Fruit fly (Drosophila melanogaster): ENCODE data around the gene CG17186.
A peak's percentile ranks its signal among the peaks of the same experiment; 100 is the strongest.

CG17186 gene

DNA sequence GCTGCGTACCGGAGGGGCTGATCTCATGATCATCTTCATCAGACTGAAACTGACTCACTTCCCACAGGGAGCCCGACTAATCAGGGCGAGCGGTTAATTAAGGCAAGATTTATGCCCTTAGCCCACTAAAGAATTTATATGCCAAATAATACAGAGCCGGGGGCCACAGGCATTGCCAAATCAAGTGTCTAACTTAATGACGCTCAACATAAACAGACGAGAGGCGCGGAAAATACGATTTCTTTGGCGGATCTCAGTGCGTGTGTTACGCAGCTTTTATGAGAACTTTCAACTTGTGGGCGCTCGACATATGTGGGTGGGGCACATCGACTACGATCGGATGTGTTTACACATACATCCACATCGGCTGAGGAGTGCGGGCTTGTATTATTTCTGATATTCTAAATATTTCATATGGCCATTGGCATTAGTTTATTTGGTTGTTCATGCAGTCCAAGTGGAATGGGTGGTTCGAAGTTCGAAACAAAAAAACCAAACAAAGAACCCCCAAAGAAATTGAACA is 50.4 kb downstream of the CG17186 start (continued):
- TF ChIP-seq usp (GFP tag; optimal IDR thresholded peaks at IDR 0.05) (no peak), Ets97D (GFP tag; optimal IDR thresholded peaks at IDR 0.05) (no peak), CG18599 (GFP tag; optimal IDR thresholded peaks at IDR 0.05) (peak; percentile 19), Jarid2 (GFP tag; optimal IDR thresholded peaks at IDR 0.05) (no peak), bab2 (GFP tag; optimal IDR thresholded peaks at IDR 0.05) (no peak), CG12942 (GFP tag; optimal IDR thresholded peaks at IDR 0.05) (no peak), CG11398 (GFP tag; optimal IDR thresholded peaks at IDR 0.05) (no peak), CG3407 (GFP tag; optimal IDR thresholded peaks at IDR 0.05) (no peak), crc (GFP tag; optimal IDR thresholded peaks at IDR 0.05) (no peak), Scr (GFP tag; IDR thresholded peaks at IDR 0.05; ENCODE audit: partially characterized antibody) (0 out of 2 replicates have a peak, but pooled peaks have one; percentile 10), CG10654 (GFP tag; optimal IDR thresholded peaks at IDR 0.05) (no peak), abd-A (tag; optimal IDR thresholded peaks at IDR 0.05) (peak; percentile 77), CG2712 (tag; optimal IDR thresholded peaks at IDR 0.05) (no peak), Ptx1 (GFP tag; IDR thresholded peaks at IDR 0.05) (no peak), Med (GFP tag) (peak; percentile 62), Sox100B (GFP tag; optimal IDR thresholded peaks at IDR 0.05) (no peak), chinmo (GFP tag; IDR thresholded peaks at IDR 0.05; ENCODE audit: partially characterized antibody) (0 out of 4 replicates have a peak, but pooled peaks have one; percentile 24), CG9437 (GFP tag; optimal IDR thresholded peaks at IDR 0.05) (no peak), E2f2 (GFP tag; IDR thresholded peaks at IDR 0.05) (no peak), NC2α (GFP tag; optimal IDR thresholded peaks at IDR 0.05) (no peak), Hey (tag; optimal IDR thresholded peaks at IDR 0.05) (no peak), sens (GFP tag) (peak; percentile 70), CkIIα-i1 (GFP tag; IDR thresholded peaks at IDR 0.05) (no peak), eyg (GFP tag; optimal IDR thresholded peaks at IDR 0.05) (no peak), amos (GFP tag; IDR thresholded peaks at IDR 0.05; ENCODE audit: partially characterized antibody) (no peak)

DNA sequence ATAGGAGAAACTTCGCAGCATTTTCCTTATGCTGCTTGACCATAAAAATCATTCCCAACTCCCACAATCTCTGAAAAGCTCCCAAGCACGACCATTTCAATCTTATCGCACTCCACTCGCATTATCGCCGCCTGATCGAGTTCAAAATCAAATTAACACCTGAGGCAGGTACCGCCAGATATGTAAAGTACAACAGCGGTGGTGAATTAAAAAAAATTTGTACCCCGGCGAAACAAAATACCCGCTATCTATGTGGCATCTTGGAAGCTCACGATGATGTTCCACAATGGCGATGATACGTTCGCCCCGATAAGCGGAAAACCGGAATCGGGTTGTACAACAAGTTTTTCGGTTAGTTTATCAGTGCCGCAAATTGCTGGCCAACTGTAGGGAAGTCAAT is 51.0 kb downstream of the CG17186 start:
- TF ChIP-seq exex (tag; optimal IDR thresholded peaks at IDR 0.05) = peak; percentile 76
- TF ChIP-seq Lim3 (GFP tag; IDR thresholded peaks at IDR 0.05) = peak; percentile 8; the same call in 1 of the 2 replicates
- TF ChIP-seq BEAF-32 (GFP tag; optimal IDR thresholded peaks at IDR 0.05) = no peak
- TF ChIP-seq CG12769 (tag; optimal IDR thresholded peaks at IDR 0.05) = no peak
- no peak for TF ChIP-seq run (tag; optimal IDR thresholded peaks at IDR 0.05)
- TF ChIP-seq sna (GFP tag; IDR thresholded peaks at IDR 0.05; ENCODE audit: partially characterized antibody) = no peak
- TF ChIP-seq sug (tag; optimal IDR thresholded peaks at IDR 0.05) = peak; percentile 43
- peak; percentile 58; the same call in 1 of the 3 replicates for TF ChIP-seq CG6175 (GFP tag; IDR thresholded peaks at IDR 0.05)
- TF ChIP-seq Taf1 (GFP tag; IDR thresholded peaks at IDR 0.05) = no peak
- TF ChIP-seq CG12942 (GFP tag; optimal IDR thresholded peaks at IDR 0.05) = no peak
- peak; percentile 20; the same call in 1 of the 2 replicates for TF ChIP-seq vvl (GFP tag; IDR thresholded peaks at IDR 0.05)
- TF ChIP-seq HLHmδ (GFP tag; optimal IDR thresholded peaks at IDR 0.05) = no peak
- TF ChIP-seq grn (GFP tag; optimal IDR thresholded peaks at IDR 0.05) = peak; percentile 90
- TF ChIP-seq CG15269 (tag; optimal IDR thresholded peaks at IDR 0.05) = peak; percentile 3
- no peak for TF ChIP-seq ham (GFP tag; IDR thresholded peaks at IDR 0.05)
- TF ChIP-seq CG3726 (GFP tag; IDR thresholded peaks at IDR 0.05) = no peak
- TF ChIP-seq CG14965 (GFP tag; optimal IDR thresholded peaks at IDR 0.05; ENCODE audit: borderline replicate concordance) = no peak
- no peak for TF ChIP-seq crc (GFP tag; optimal IDR thresholded peaks at IDR 0.05)

All from whole organism, embryonic.